Fruit fly (Drosophila melanogaster): Measurements from ENCODE around the gene SdicA.
"Not testable (repeated sequence)": the region's sequence is repeated elsewhere in the genome, so short reads cannot be mapped to it uniquely, and the experiment has no call there.

Gene SdicA

dm6 chrX:20201833-20202232, at the start of gene SdicA:
SdicA (minus strand) TSS chrX:20201933.
- not testable (repeated sequence) for TF ChIP-seq CG14711 (tag; optimal IDR thresholded peaks at IDR 0.05); CG11617 (GFP tag; optimal IDR thresholded peaks at IDR 0.05); cnc (optimal IDR thresholded peaks at IDR 0.05)

- TF ChIP-seq CG1620 (GFP tag; optimal IDR thresholded peaks at IDR 0.05), result peak; percentile 23
- no peak for TF ChIP-seq Crg-1 (GFP tag; optimal IDR thresholded peaks at IDR 0.05)
- peak; percentile 38 for TF ChIP-seq Mnt (GFP tag; optimal IDR thresholded peaks at IDR 0.05)
- peak; percentile 21 for TF ChIP-seq CG7101 (tag; optimal IDR thresholded peaks at IDR 0.05)
- no peak for TF ChIP-seq CG12768 (GFP tag; optimal IDR thresholded peaks at IDR 0.05)
- TF ChIP-seq CG14711 (tag; optimal IDR thresholded peaks at IDR 0.05), result no peak
- TF ChIP-seq ovo (GFP tag; optimal IDR thresholded peaks at IDR 0.05), result no peak
- TF ChIP-seq CG7045 (GFP tag; optimal IDR thresholded peaks at IDR 0.05), result no peak
- no peak for TF ChIP-seq toe (GFP tag; optimal IDR thresholded peaks at IDR 0.05)
- no peak for TF ChIP-seq CG11617 (GFP tag; optimal IDR thresholded peaks at IDR 0.05)
- no peak for TF ChIP-seq CG33017 (tag; optimal IDR thresholded peaks at IDR 0.05)
- peak; percentile 8 for TF ChIP-seq CG5204 (GFP tag; optimal IDR thresholded peaks at IDR 0.05)
- peak; percentile 8 for TF ChIP-seq tj (GFP tag; optimal IDR thresholded peaks at IDR 0.05)
- peak; percentile 22 for TF ChIP-seq Hr96 (GFP tag; optimal IDR thresholded peaks at IDR 0.05)
Observed at dm6 chrX:20251069-20251468, 49.3 kb upstream of the SdicA start, which contains the start of the genes CG17068 and Rab10. CG17068 (minus strand) TSS chrX:20251093. Rab10 (plus strand) TSS chrX:20251338.

dm6 chrX:20247710-20248109, 46.0 kb upstream of the SdicA start:
- TF ChIP-seq ovo (GFP tag; optimal IDR thresholded peaks at IDR 0.05), result no peak
- no peak for TF ChIP-seq toe (GFP tag; optimal IDR thresholded peaks at IDR 0.05)
- TF ChIP-seq tj (GFP tag; optimal IDR thresholded peaks at IDR 0.05), result no peak
- TF ChIP-seq Crg-1 (GFP tag; optimal IDR thresholded peaks at IDR 0.05), result no peak
- TF ChIP-seq bab1 (GFP tag; optimal IDR thresholded peaks at IDR 0.05), result no peak
- TF ChIP-seq CG7101 (tag; optimal IDR thresholded peaks at IDR 0.05), result no peak
- TF ChIP-seq CG12768 (GFP tag; optimal IDR thresholded peaks at IDR 0.05), result no peak

DNA sequence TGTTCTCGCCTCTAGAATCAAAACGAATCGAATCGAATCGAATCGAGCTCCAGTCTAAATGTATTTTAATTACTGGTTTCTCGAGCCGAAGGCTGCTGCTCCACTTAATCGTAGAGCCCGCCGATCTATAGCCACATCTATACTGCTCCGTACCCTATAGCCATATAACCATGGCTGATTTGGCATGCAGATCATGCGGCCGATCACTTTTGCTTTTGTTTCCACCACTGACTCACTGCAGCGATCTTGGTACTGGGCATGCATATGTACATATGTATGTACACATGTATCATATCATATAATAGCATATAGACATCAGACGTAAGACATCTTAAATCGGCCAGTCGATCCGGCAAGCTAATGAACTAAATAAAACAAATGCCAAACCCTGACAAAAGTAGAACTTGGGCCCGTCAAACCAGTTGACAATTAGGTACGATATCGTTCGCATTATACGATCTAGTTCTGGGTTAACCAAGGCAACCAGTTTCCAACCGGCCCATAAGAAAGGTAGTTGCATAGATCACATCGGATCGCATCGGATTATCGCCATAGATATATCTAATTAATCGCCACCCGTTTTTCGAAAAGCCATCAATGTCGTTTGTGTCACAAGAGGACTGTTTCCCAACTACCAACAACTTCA, 43.6 kb upstream of the SdicA start:
- TF ChIP-seq CG11617 (GFP tag; optimal IDR thresholded peaks at IDR 0.05) (no peak), CG7101 (tag; optimal IDR thresholded peaks at IDR 0.05) (no peak), CG5204 (GFP tag; optimal IDR thresholded peaks at IDR 0.05) (no peak), toe (GFP tag; optimal IDR thresholded peaks at IDR 0.05) (no peak), ovo (GFP tag; optimal IDR thresholded peaks at IDR 0.05) (no peak)

dm6 chrX:20244278-20244677, 42.5 kb upstream of the SdicA start, which contains the start of gene Peritrophin-A:
Peritrophin-A (plus strand) TSS chrX:20244647.
- TF ChIP-seq CG33017 (tag; optimal IDR thresholded peaks at IDR 0.05), result no peak
- no peak for TF ChIP-seq tj (GFP tag; optimal IDR thresholded peaks at IDR 0.05)
- TF ChIP-seq Clk (GFP tag; optimal IDR thresholded peaks at IDR 0.05), result no peak
- no peak for TF ChIP-seq bab1 (GFP tag; optimal IDR thresholded peaks at IDR 0.05)
- TF ChIP-seq pad (GFP tag; optimal IDR thresholded peaks at IDR 0.05), result no peak
- no peak for TF ChIP-seq toe (GFP tag; optimal IDR thresholded peaks at IDR 0.05)
- no peak for TF ChIP-seq CG11617 (GFP tag; optimal IDR thresholded peaks at IDR 0.05)
- TF ChIP-seq kay (GFP tag; ENCODE audit: borderline replicate concordance), result no peak
- TF ChIP-seq Hr96 (GFP tag; optimal IDR thresholded peaks at IDR 0.05), result no peak

dm6 chrX:20243274-20243839, 41.6 kb upstream of the SdicA start:
- TF ChIP-seq ovo (GFP tag; optimal IDR thresholded peaks at IDR 0.05) (no peak), CG1620 (GFP tag; optimal IDR thresholded peaks at IDR 0.05) (no peak), cnc (optimal IDR thresholded peaks at IDR 0.05) (no peak), Crg-1 (GFP tag; optimal IDR thresholded peaks at IDR 0.05) (no peak), Mnt (GFP tag; optimal IDR thresholded peaks at IDR 0.05) (no peak), Hr96 (GFP tag; optimal IDR thresholded peaks at IDR 0.05) (no peak), bab1 (GFP tag; optimal IDR thresholded peaks at IDR 0.05) (no peak), cic (GFP tag; optimal IDR thresholded peaks at IDR 0.05) (no peak), CG14711 (tag; optimal IDR thresholded peaks at IDR 0.05) (no peak), CG11617 (GFP tag; optimal IDR thresholded peaks at IDR 0.05) (no peak), CG5204 (GFP tag; optimal IDR thresholded peaks at IDR 0.05) (no peak), kay (GFP tag; ENCODE audit: borderline replicate concordance) (no peak), tj (GFP tag; optimal IDR thresholded peaks at IDR 0.05) (no peak), pad (GFP tag; optimal IDR thresholded peaks at IDR 0.05) (no peak), CG12768 (GFP tag; optimal IDR thresholded peaks at IDR 0.05) (no peak), CG7045 (GFP tag; optimal IDR thresholded peaks at IDR 0.05) (no peak), toe (GFP tag; optimal IDR thresholded peaks at IDR 0.05) (no peak), CG33017 (tag; optimal IDR thresholded peaks at IDR 0.05) (no peak)
